Fruit fly (Drosophila melanogaster): Measurements from ENCODE around the gene HisRS.

HisRS gene

DNA sequence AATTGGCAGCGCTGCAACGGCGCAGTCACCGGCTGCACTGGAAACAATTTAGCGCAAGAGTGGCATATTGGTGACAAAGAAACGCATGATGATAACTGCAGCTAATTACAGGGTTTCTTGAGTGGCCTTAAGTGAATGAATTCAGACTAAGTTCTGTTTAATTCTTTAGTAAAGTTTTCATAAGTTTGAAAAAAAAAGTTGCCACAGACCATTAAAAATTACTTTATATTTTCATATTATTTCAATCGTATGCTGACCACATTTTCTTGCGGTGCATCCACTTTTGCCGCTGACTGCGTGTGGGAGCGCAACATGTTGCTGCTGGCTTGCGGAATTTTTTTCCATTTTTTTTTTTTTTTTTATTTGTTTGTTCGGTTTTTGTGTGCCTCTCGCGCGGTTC lies 37.2 kb downstream of the HisRS start:
- TF ChIP-seq Vsx1 (GFP tag; optimal IDR thresholded peaks at IDR 0.05), result no peak
- TF ChIP-seq Xrp1 (GFP tag; IDR thresholded peaks at IDR 0.05), result peak; percentile 63; the same call in 1 of the 2 replicates
- TF ChIP-seq CG6683 (GFP tag; optimal IDR thresholded peaks at IDR 0.05), result no peak
- peak; percentile 29 for TF ChIP-seq bcd (GFP tag; optimal IDR thresholded peaks at IDR 0.05)
- no peak for TF ChIP-seq CG17802 (tag; optimal IDR thresholded peaks at IDR 0.05)
- TF ChIP-seq CG14710 (tag; optimal IDR thresholded peaks at IDR 0.05), result peak; percentile 27
- TF ChIP-seq CG18262 (tag; optimal IDR thresholded peaks at IDR 0.05), result peak; percentile 51
- no peak for TF ChIP-seq Rx (GFP tag; IDR thresholded peaks at IDR 0.05)
- no peak for TF ChIP-seq CG12236 (GFP tag; optimal IDR thresholded peaks at IDR 0.05)
- TF ChIP-seq Ets65A (GFP tag), result peak; percentile 86
- TF ChIP-seq Sox100B (GFP tag; optimal IDR thresholded peaks at IDR 0.05), result peak; percentile 34
- TF ChIP-seq Hsf (GFP tag; optimal IDR thresholded peaks at IDR 0.05), result no peak
- TF ChIP-seq fd96Cb (tag; optimal IDR thresholded peaks at IDR 0.05), result peak; percentile 41
- TF ChIP-seq row (GFP tag; IDR thresholded peaks at IDR 0.05), result peak; percentile 42
- no peak for TF ChIP-seq ash1 (GFP tag; optimal IDR thresholded peaks at IDR 0.05)
- TF ChIP-seq CrebB (tag; optimal IDR thresholded peaks at IDR 0.05), result no peak
- no peak for TF ChIP-seq CG31388 (GFP tag; optimal IDR thresholded peaks at IDR 0.05)
- TF ChIP-seq gt (GFP tag; IDR thresholded peaks at IDR 0.05), result no peak
- peak; percentile 55 for TF ChIP-seq CG2712 (tag; optimal IDR thresholded peaks at IDR 0.05)
- TF ChIP-seq Atf6 (GFP tag; IDR thresholded peaks at IDR 0.05), result no peak
- no peak for TF ChIP-seq sqz (GFP tag; optimal IDR thresholded peaks at IDR 0.05)
- peak; percentile 28 for TF ChIP-seq CG13775 (GFP tag; optimal IDR thresholded peaks at IDR 0.05)
- TF ChIP-seq Ssrp (tag; optimal IDR thresholded peaks at IDR 0.05), result peak; percentile 50
- no peak for TF ChIP-seq Sin3A (optimal IDR thresholded peaks at IDR 0.05)
- no peak for TF ChIP-seq yki (optimal IDR thresholded peaks at IDR 0.05)
- TF ChIP-seq CG9727 (GFP tag; optimal IDR thresholded peaks at IDR 0.05), result peak; percentile 51
- no peak for TF ChIP-seq CG10565 (GFP tag; optimal IDR thresholded peaks at IDR 0.05)
- TF ChIP-seq sens (GFP tag), result peak; percentile 79
- no peak for TF ChIP-seq CG1233 (GFP tag; optimal IDR thresholded peaks at IDR 0.05)
- peak; percentile 40 for TF ChIP-seq CG12391 (tag; optimal IDR thresholded peaks at IDR 0.05)
- no peak for TF ChIP-seq al (GFP tag; IDR thresholded peaks at IDR 0.05)
- TF ChIP-seq grau (tag; optimal IDR thresholded peaks at IDR 0.05), result peak; percentile 14
- no peak for TF ChIP-seq zen2 (GFP tag; IDR thresholded peaks at IDR 0.05; ENCODE audit: partially characterized antibody)
- TF ChIP-seq BtbVII (GFP tag; optimal IDR thresholded peaks at IDR 0.05), result no peak
- TF ChIP-seq CG2889 (GFP tag; IDR thresholded peaks at IDR 0.05), result no peak
- peak; percentile 27; the same call in 1 of the 2 replicates for TF ChIP-seq E2f1 (GFP tag; IDR thresholded peaks at IDR 0.05)
- no peak for TF ChIP-seq CG2129 (GFP tag; IDR thresholded peaks at IDR 0.05; ENCODE audit: partially characterized antibody)
- no peak for TF ChIP-seq CG31224 (GFP tag; IDR thresholded peaks at IDR 0.05)
- TF ChIP-seq ac (GFP tag; optimal IDR thresholded peaks at IDR 0.05), result no peak
- no peak for TF ChIP-seq stwl (tag; optimal IDR thresholded peaks at IDR 0.05)
- TF ChIP-seq CG2199 (GFP tag; IDR thresholded peaks at IDR 0.05), result no peak
- no peak for TF ChIP-seq dati (GFP tag; IDR thresholded peaks at IDR 0.05)
- no peak for TF ChIP-seq kni (GFP tag; optimal IDR thresholded peaks at IDR 0.05)
- TF ChIP-seq HLH4C (GFP tag; IDR thresholded peaks at IDR 0.05; ENCODE audit: partially characterized antibody), result no peak
- no peak for TF ChIP-seq btn (GFP tag; optimal IDR thresholded peaks at IDR 0.05)
- peak; percentile 12 for TF ChIP-seq CG10267 (tag; optimal IDR thresholded peaks at IDR 0.05)
- TF ChIP-seq gsb-n (tag; optimal IDR thresholded peaks at IDR 0.05), result peak; percentile 28
- TF ChIP-seq CG7556 (GFP tag; optimal IDR thresholded peaks at IDR 0.05), result peak; percentile 29
- no peak for TF ChIP-seq pita (GFP tag; optimal IDR thresholded peaks at IDR 0.05)
- TF ChIP-seq CG30431 (GFP tag; optimal IDR thresholded peaks at IDR 0.05), result peak; percentile 33
- TF ChIP-seq Ptx1 (GFP tag; IDR thresholded peaks at IDR 0.05), result peak; percentile 45; the same call in 1 of the 2 replicates
- TF ChIP-seq CG6175 (GFP tag; IDR thresholded peaks at IDR 0.05), result no peak
